Fruit fly (Drosophila melanogaster): ENCODE data around the gene Mettl14.

The Mettl14 gene

DNA sequence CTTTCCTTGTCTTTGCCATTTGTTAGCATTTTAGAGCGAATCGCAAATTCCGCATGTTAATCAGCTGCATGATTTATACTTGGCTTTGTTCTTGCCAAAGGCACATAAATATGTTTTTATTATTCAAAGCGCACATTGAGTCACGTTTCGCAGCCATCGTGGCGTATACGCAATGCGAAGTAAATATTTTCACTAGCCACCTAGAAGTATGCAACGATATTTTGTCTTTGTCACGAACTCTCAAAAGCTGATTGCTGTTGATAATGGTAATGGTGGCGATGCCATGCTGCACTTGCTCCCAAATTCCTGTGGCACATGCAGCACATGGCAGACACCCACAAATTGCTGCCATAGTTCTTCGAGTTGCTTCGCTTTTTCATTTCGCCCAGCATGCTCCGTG is 26.5 kb downstream of the Mettl14 start (continued):
- TF ChIP-seq CG11696 (GFP tag; IDR thresholded peaks at IDR 0.05), result no peak
- no peak for TF ChIP-seq Doc2 (GFP tag; IDR thresholded peaks at IDR 0.05)
- TF ChIP-seq cwo (GFP tag; optimal IDR thresholded peaks at IDR 0.05), result peak; percentile 10
- 0 out of 3 replicates have a peak, but pooled peaks have one; percentile 19 for TF ChIP-seq Mrtf (GFP tag; IDR thresholded peaks at IDR 0.05)
- no peak for TF ChIP-seq CG31365 (tag; optimal IDR thresholded peaks at IDR 0.05)
- peak; percentile 74; the same call in 2 of the 3 replicates for TF ChIP-seq ci (GFP tag; IDR thresholded peaks at IDR 0.05)
- peak; percentile 44 for TF ChIP-seq CG3995 (GFP tag; optimal IDR thresholded peaks at IDR 0.05)
- TF ChIP-seq CG6272 (GFP tag; IDR thresholded peaks at IDR 0.05), result 0 out of 2 replicates have a peak, but pooled peaks have one; percentile 25
- TF ChIP-seq sob (GFP tag; IDR thresholded peaks at IDR 0.05), result 0 out of 2 replicates have a peak, but pooled peaks have one; percentile 28
- TF ChIP-seq CG7745 (tag; optimal IDR thresholded peaks at IDR 0.05), result no peak
- TF ChIP-seq NFAT (GFP tag; IDR thresholded peaks at IDR 0.05), result no peak
- TF ChIP-seq CG10366 (GFP tag; IDR thresholded peaks at IDR 0.05), result peak; percentile 20; the same call in 1 of the 2 replicates
- peak; percentile 96 for TF ChIP-seq CG18011 (GFP tag; optimal IDR thresholded peaks at IDR 0.05)
- no peak for TF ChIP-seq jing (GFP tag; optimal IDR thresholded peaks at IDR 0.05)
- peak; percentile 49 for TF ChIP-seq CG10979 (tag; optimal IDR thresholded peaks at IDR 0.05)
- peak; percentile 63; the same call in 1 of the 2 replicates for TF ChIP-seq CG42726 (GFP tag; IDR thresholded peaks at IDR 0.05; ENCODE audit: partially characterized antibody)
- TF ChIP-seq toy (GFP tag; IDR thresholded peaks at IDR 0.05), result no peak
- TF ChIP-seq CG13287 (GFP tag; IDR thresholded peaks at IDR 0.05; ENCODE audit: partially characterized antibody), result peak; percentile 30; the same call in 1 of the 2 replicates
- TF ChIP-seq Atf6 (GFP tag; IDR thresholded peaks at IDR 0.05), result 0 out of 2 replicates have a peak, but pooled peaks have one; percentile 8
- TF ChIP-seq CG6689 (GFP tag; IDR thresholded peaks at IDR 0.05), result 0 out of 2 replicates have a peak, but pooled peaks have one; percentile 18
- peak; percentile 40; the same call in 1 of the 2 replicates for TF ChIP-seq Rx (GFP tag; IDR thresholded peaks at IDR 0.05)
- no peak for TF ChIP-seq prd (optimal IDR thresholded peaks at IDR 0.05)
- TF ChIP-seq prd (GFP tag; IDR thresholded peaks at IDR 0.05), result 0 out of 3 replicates have a peak, but pooled peaks have one; percentile 36
- 0 out of 2 replicates have a peak, but pooled peaks have one; percentile 38 for TF ChIP-seq Drgx (GFP tag; IDR thresholded peaks at IDR 0.05)
- peak; percentile 14; the same call in 1 of the 2 replicates for TF ChIP-seq ara (GFP tag; IDR thresholded peaks at IDR 0.05)
- TF ChIP-seq Jarid2 (GFP tag; optimal IDR thresholded peaks at IDR 0.05), result no peak
- no peak for TF ChIP-seq h (optimal IDR thresholded peaks at IDR 0.05)
- TF ChIP-seq twi (tag; optimal IDR thresholded peaks at IDR 0.05), result no peak
- TF ChIP-seq CG15696 (tag; optimal IDR thresholded peaks at IDR 0.05), result no peak

DNA sequence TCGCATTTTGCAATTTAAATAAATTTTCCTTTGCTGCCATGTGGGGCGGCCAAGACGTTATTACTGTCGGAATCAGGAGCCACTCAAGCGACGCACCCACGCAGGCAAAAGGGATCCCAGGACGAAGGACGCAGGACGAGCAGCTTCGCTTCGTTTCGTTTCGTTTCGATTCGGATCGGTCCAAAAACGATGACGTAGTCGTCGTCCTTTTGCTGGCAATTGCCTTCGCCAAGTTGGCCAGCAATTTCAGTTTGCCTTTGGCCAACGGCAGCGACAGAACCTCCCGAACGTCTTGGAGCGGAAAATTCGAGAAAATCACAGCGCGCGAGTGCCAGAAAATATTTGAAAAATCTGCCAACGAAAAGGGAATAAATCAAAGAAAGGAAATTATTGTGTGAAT is 29.8 kb downstream of the Mettl14 start, which contains the start of gene witty:
Gene witty, plus strand, starts transcription at position 249 of the 400 bp plus-strand sequence.
- TF ChIP-seq CG13296 (GFP tag; optimal IDR thresholded peaks at IDR 0.05) (no peak), CG13894 (tag; optimal IDR thresholded peaks at IDR 0.05) (peak; percentile 38), chm (GFP tag; IDR thresholded peaks at IDR 0.05) (no peak), CG16779 (GFP tag; IDR thresholded peaks at IDR 0.05) (0 out of 2 replicates have a peak, but pooled peaks have one; percentile 19), sisA (GFP tag; IDR thresholded peaks at IDR 0.05) (0 out of 2 replicates have a peak, but pooled peaks have one; percentile 9), Deaf1 (tag; optimal IDR thresholded peaks at IDR 0.05) (peak; percentile 93)

DNA sequence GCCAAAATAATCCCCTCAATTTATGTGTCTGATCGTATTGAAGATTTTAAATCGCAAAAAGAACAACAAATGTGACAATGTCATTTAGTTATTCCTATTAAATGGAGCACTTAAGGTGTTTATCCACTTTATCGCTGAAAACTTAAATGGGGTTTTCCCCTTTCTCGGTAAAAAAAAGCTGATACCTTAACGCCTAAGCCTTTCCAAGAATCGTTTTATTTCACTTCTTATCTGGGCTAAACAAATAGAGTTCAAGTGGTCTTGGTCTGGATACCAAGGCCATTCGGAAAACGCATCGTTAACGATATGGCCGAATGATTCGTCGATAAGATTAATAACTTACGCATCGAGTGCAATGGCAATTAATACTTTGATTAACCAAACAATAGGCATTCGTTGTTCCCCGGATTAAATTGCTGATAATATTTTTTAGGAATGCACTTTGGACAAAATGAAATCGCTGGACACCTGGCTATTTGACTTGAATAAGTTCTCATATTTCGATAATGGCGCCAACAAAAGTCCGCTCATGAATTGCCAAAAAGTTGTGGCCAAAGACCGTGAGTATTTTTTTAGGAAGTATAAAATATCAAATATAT is 31.6 kb downstream of the Mettl14 start:
- no peak for TF ChIP-seq MESR4 (GFP tag; optimal IDR thresholded peaks at IDR 0.05)
- TF ChIP-seq Pdp1 (GFP tag; optimal IDR thresholded peaks at IDR 0.05), result no peak
- no peak for TF ChIP-seq Elba2 (GFP tag; optimal IDR thresholded peaks at IDR 0.05)
- no peak for TF ChIP-seq fu2 (GFP tag; optimal IDR thresholded peaks at IDR 0.05)
- TF ChIP-seq ranshi (GFP tag; IDR thresholded peaks at IDR 0.05), result no peak
